Fruit fly (Drosophila melanogaster) whole organism, embryonic: ENCODE results near the gene Srrm234.

ENCODE experiments used
- CG3407 ChIP-seq: fragments of 200-800 bp; sonication (Bioruptor generic); optimal IDR thresholded peaks from 2 replicates; lab custom pipeline; 2018; ENCODE audit warnings: missing biosample characterization, mild to moderate bottlenecking, missing genetic modification characterization
- CG6854 ChIP-seq: fragments of 200-800 bp; sonication (Bioruptor generic); optimal IDR thresholded peaks from 3 replicates; lab custom pipeline; 2017; ENCODE audit warnings: missing biosample characterization, mild to moderate bottlenecking, missing genetic modification characterization
- CG7372 ChIP-seq: fragments of 200-800 bp; sonication (Bioruptor generic); IDR thresholded peaks from 2 replicates; pipeline ENCODE4 v1.3.6; 2022; ENCODE audit warnings: missing biosample characterization, missing genetic modification characterization
- CG7786 ChIP-seq: fragments of 200-800 bp; sonication (Bioruptor generic); optimal IDR thresholded peaks from 2 replicates; lab custom pipeline; 2016; ENCODE audit warnings: missing biosample characterization, missing genetic modification characterization
- CG9437 ChIP-seq: fragments of 200-800 bp; sonication (Bioruptor generic); optimal IDR thresholded peaks from 2 replicates; lab custom pipeline; 2018; ENCODE audit warnings: missing biosample characterization, mild to moderate bottlenecking, missing genetic modification characterization
- CHES-1-like ChIP-seq: fragments of 200-800 bp; sonication (Bioruptor generic); optimal IDR thresholded peaks from 2 replicates; lab custom pipeline; 2016; ENCODE audit warnings: missing biosample characterization, missing genetic modification characterization
- Ptx1 ChIP-seq: fragments of 200-800 bp; sonication (Bioruptor generic); IDR thresholded peaks from 2 replicates; pipeline ENCODE4 v1.3.6; 2022; ENCODE audit warnings: missing biosample characterization, missing genetic modification characterization
- hbn ChIP-seq: fragments of 200-800 bp; sonication (Bioruptor generic); IDR thresholded peaks from 2 replicates; pipeline ENCODE4 v1.3.6; 2022; ENCODE audit warnings: missing biosample characterization, missing genetic modification characterization; ENCODE audit not compliant: partially characterized antibody

dm6 chr3L:1663531-1663930 is 1.3 kb downstream of the Srrm234 start:
- TF ChIP-seq CG3407 (no peak), CG7372 (GFP tag; lab: Robert Waterston, UW) (no peak), CHES-1-like (GFP tag; lab: Kevin White, UChicago) (no peak), CG9437 (GFP tag; lab: Kevin White, UChicago) (no peak), Ptx1 (GFP tag; lab: Robert Waterston, UW) (no peak), hbn (GFP tag; lab: Robert Waterston, UW) (no peak), CG6854 (GFP tag; lab: Kevin White, UChicago) (no peak), CG7786 (GFP tag; lab: Kevin White, UChicago) (no peak)
